1 fruit fly cellular context compared by ENCODE assay signal in genomic region chr3L:546819-547441, dm6.
TF ChIP-seq lines count a peak whose summit lies in the region.

No protein-coding gene starts in this region.

TF ChIP-seq in whole organism, embryonic, 481 proteins besides CTCF, POLR2A, EP300 and RAD21 (continued from another document):
- TF ChIP-seq gsb (GFP tag; IDR thresholded peaks at IDR 0.05; lab: Robert Waterston, UW) (peak; percentile 77), D19A (tag; optimal IDR thresholded peaks at IDR 0.05; lab: Kevin White, UChicago) (peak; percentile 20), CG15601 (tag; optimal IDR thresholded peaks at IDR 0.05; lab: Kevin White, UChicago) (no peak), exex (tag; optimal IDR thresholded peaks at IDR 0.05; lab: Kevin White, UChicago) (peak; percentile 49), bbx (GFP tag; IDR thresholded peaks at IDR 0.05; lab: Robert Waterston, UW; ENCODE audit: partially characterized antibody) (no peak), prd (optimal IDR thresholded peaks at IDR 0.05; lab: Kevin White, UChicago) (no peak), prd (GFP tag; IDR thresholded peaks at IDR 0.05; lab: Robert Waterston, UW) (peak; percentile 88), Med (GFP tag; lab: Kevin White, UChicago) (peak; percentile 99), CG8478 (optimal IDR thresholded peaks at IDR 0.05; lab: Kevin White, UChicago) (no peak), sr (GFP tag; IDR thresholded peaks at IDR 0.05; lab: Robert Waterston, UW) (no peak), CG7357 (GFP tag; IDR thresholded peaks at IDR 0.05; lab: Robert Waterston, UW) (peak; percentile 62), nom (GFP tag; optimal IDR thresholded peaks at IDR 0.05; lab: Kevin White, UChicago) (no peak), gfzf (GFP tag; optimal IDR thresholded peaks at IDR 0.05; lab: Kevin White, UChicago) (no peak), CG12942 (GFP tag; optimal IDR thresholded peaks at IDR 0.05; lab: Kevin White, UChicago) (peak; percentile 49), ap (GFP tag; IDR thresholded peaks at IDR 0.05; lab: Robert Waterston, UW) (peak; percentile 50; the same call in 1 of the 2 replicates), sens-2 (GFP tag; IDR thresholded peaks at IDR 0.05; lab: Robert Waterston, UW) (no peak), bcd (GFP tag; optimal IDR thresholded peaks at IDR 0.05; lab: Kevin White, UChicago) (peak; percentile 85), NfI (GFP tag; optimal IDR thresholded peaks at IDR 0.05; lab: Kevin White, UChicago) (peak; percentile 85), gcm2 (GFP tag; optimal IDR thresholded peaks at IDR 0.05; lab: Kevin White, UChicago) (no peak), danr (GFP tag; IDR thresholded peaks at IDR 0.05; lab: Robert Waterston, UW) (peak; percentile 50; the same call in 1 of the 2 replicates), CG7928 (GFP tag; optimal IDR thresholded peaks at IDR 0.05; lab: Kevin White, UChicago) (peak; percentile 66), CG15514 (GFP tag; optimal IDR thresholded peaks at IDR 0.05; lab: Kevin White, UChicago) (peak; percentile 80), CG18764 (GFP tag; optimal IDR thresholded peaks at IDR 0.05; lab: Kevin White, UChicago) (no peak), TFAM (GFP tag; optimal IDR thresholded peaks at IDR 0.05; lab: Kevin White, UChicago) (no peak), da (GFP tag; optimal IDR thresholded peaks at IDR 0.05; lab: Kevin White, UChicago) (peak; percentile 48), ato (GFP tag; IDR thresholded peaks at IDR 0.05; lab: Robert Waterston, UW; ENCODE audit: partially characterized antibody) (no peak), ems (GFP tag; optimal IDR thresholded peaks at IDR 0.05; lab: Kevin White, UChicago) (peak; percentile 54), CG3281 (GFP tag; optimal IDR thresholded peaks at IDR 0.05; lab: Kevin White, UChicago) (peak; percentile 92), ERR (GFP tag; optimal IDR thresholded peaks at IDR 0.05; lab: Kevin White, UChicago) (peak; percentile 87)
TF ChIP-seq in whole organism, embryonic: peak in this region for 311.
